Fruit fly (Drosophila melanogaster) whole organism, embryonic: ENCODE data around the gene CG10089.

ENCODE experiments used
- Bgb ChIP-seq: fragments of 200-800 bp; sonication (Bioruptor generic); IDR thresholded peaks from 2 replicates; pipeline ENCODE4 v1.3.6; 2022; ENCODE audit warnings: missing biosample characterization, missing genetic modification characterization; ENCODE audit not compliant: partially characterized antibody
- CG12769 ChIP-seq: fragments of 200-800 bp; sonication (Bioruptor generic); optimal IDR thresholded peaks from 2 replicates; lab custom pipeline; 2019; ENCODE audit warnings: missing biosample characterization, mild to moderate bottlenecking, missing genetic modification characterization, moderate library complexity
- CG7372 ChIP-seq: fragments of 200-800 bp; sonication (Bioruptor generic); IDR thresholded peaks from 2 replicates; pipeline ENCODE4 v1.3.6; 2022; ENCODE audit warnings: missing biosample characterization, missing genetic modification characterization
- CrebB ChIP-seq: fragments of 200-800 bp; sonication (Bioruptor generic); optimal IDR thresholded peaks from 3 replicates; lab custom pipeline; 2018; ENCODE audit warnings: missing biosample characterization, mild to moderate bottlenecking, missing genetic modification characterization
- Dbx ChIP-seq: fragments of 200-800 bp; sonication (Bioruptor generic); IDR thresholded peaks from 3 replicates; pipeline ENCODE4 v1.3.6; 2022; ENCODE audit warnings: missing biosample characterization, missing genetic modification characterization
- Dfd ChIP-seq, 2 experiments: fragments of >200 bp; optimal IDR thresholded peaks; 2 replicates each; lab custom pipeline; 2017; ENCODE audit warnings: missing biosample characterization in 2 of 2, missing genetic modification characterization in 2 of 2
- Hr3 ChIP-seq: fragments of 200-800 bp; sonication (Bioruptor generic); optimal IDR thresholded peaks from 3 replicates; lab custom pipeline; 2016; ENCODE audit warnings: missing biosample characterization, missing genetic modification characterization
- MBD-R2 ChIP-seq: fragments of 200-800 bp; sonication (Bioruptor generic); IDR thresholded peaks from 2 replicates; pipeline ENCODE4 v1.3.6; 2022; ENCODE audit warnings: missing biosample characterization, missing genetic modification characterization
- cad ChIP-seq: fragments of >200 bp; optimal IDR thresholded peaks from 2 replicates; lab custom pipeline; 2017; ENCODE audit warnings: missing biosample characterization, missing genetic modification characterization
- chn ChIP-seq: fragments of 200-800 bp; sonication (Bioruptor generic); optimal IDR thresholded peaks from 2 replicates; lab custom pipeline; 2016; ENCODE audit warnings: missing biosample characterization, missing genetic modification characterization
- cwo ChIP-seq: fragments of 200-800 bp; sonication (Bioruptor generic); optimal IDR thresholded peaks from 3 replicates; lab custom pipeline; 2017; ENCODE audit warnings: missing biosample characterization, missing genetic modification characterization, mild to moderate bottlenecking, moderate library complexity, missing genetic modification reagents
- so ChIP-seq: fragments of 200-800 bp; sonication (Bioruptor generic); IDR thresholded peaks from 3 replicates; pipeline ENCODE4 v1.3.6; 2022; ENCODE audit warnings: missing biosample characterization, missing genetic modification characterization
- zfh2 ChIP-seq: fragments of 200-800 bp; sonication (Bioruptor generic); optimal IDR thresholded peaks from 2 replicates; lab custom pipeline; 2016; ENCODE audit warnings: missing biosample characterization, missing genetic modification characterization

Gene CG10089

dm6 chr3L:13420212-13420611, 54.4 kb downstream of the CG10089 start:
- TF ChIP-seq so (no peak), CG7372 (GFP tag; lab: Robert Waterston, UW) (peak; percentile 87), Hr3 (no peak), MBD-R2 (no peak), CrebB (tag; lab: Kevin White, UChicago) (no peak), zfh2 (GFP tag; lab: Kevin White, UChicago) (no peak), Dfd (GFP tag; optimal IDR thresholded peaks at IDR 0.05; lab: Kevin White, UChicago) (no peak), chn (GFP tag; lab: Kevin White, UChicago) (no peak), cwo (GFP tag; lab: Kevin White, UChicago) (no peak), Bgb (GFP tag; lab: Robert Waterston, UW) (no peak), Dbx (GFP tag; lab: Robert Waterston, UW) (no peak), CG12769 (peak; percentile 67), cad (GFP tag; lab: Kevin White, UChicago) (no peak)
